Worm (Caenorhabditis elegans): ENCODE measurements around the gene gly-6.

gly-6 gene

DNA sequence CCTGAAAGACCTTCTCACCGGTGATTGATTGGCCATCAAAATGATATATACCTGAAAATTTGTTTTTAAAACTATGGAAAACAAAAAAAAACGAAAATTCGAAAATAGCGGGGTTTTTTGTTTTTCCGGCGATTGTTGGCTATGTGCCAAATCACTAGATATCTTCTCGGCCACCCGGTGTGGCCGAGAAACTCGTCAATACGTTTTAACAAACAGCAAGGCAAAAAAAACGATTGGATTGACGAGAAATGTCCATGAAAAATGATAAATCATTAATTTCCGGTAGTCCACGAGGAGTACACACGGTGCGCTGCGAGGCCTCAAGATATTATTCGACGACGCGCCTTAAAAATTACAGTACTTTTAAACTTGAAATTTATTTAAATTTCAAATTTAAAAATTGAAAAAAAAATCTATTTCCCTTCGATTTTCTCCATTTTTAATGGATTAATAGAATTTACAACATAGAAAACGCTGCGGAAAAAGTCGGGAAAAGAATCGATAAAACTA, 30.0 kb downstream of the gly-6 start, which contains the start of gene R10E4.11:
TSS of gene R10E4.11 (minus strand) at position 51 of the 510 bp plus-strand sequence.
- TF ChIP-seq sptf-1 (tag; optimal IDR thresholded peaks at IDR 0.05), result no peak
- no peak for TF ChIP-seq nhr-28 (tag; optimal IDR thresholded peaks at IDR 0.05)
- TF ChIP-seq ceh-39 (tag; optimal IDR thresholded peaks at IDR 0.05), result peak; percentile 13
- no peak for TF ChIP-seq nhr-76 (tag; optimal IDR thresholded peaks at IDR 0.05)

ce11 chrIII:4294153-4294862, 36.7 kb downstream of the gly-6 start, which contains the start of the genes nth-1 and R10E4.7:
Gene nth-1 (minus strand): TSS chrIII:4294253.
Gene R10E4.7 (plus strand): TSS chrIII:4294812.
- TF ChIP-seq drap-1 (GFP tag; optimal IDR thresholded peaks at IDR 0.05) (no peak), unc-39 (tag; optimal IDR thresholded peaks at IDR 0.05) (no peak), lin-32 (GFP tag; optimal IDR thresholded peaks at IDR 0.05) (no peak), bed-3 (GFP tag; optimal IDR thresholded peaks at IDR 0.05) (no peak), tbx-8 (GFP tag; optimal IDR thresholded peaks at IDR 0.05) (no peak), lsy-2 (tag; optimal IDR thresholded peaks at IDR 0.05) (no peak), elt-1 (tag; optimal IDR thresholded peaks at IDR 0.05; ENCODE audit: borderline replicate concordance, insufficient read depth) (no peak), cnd-1 (tag; optimal IDR thresholded peaks at IDR 0.05) (no peak), snpc-4 (tag; optimal IDR thresholded peaks at IDR 0.05) (no peak), blmp-1 (tag; optimal IDR thresholded peaks at IDR 0.05) (no peak), ztf-11 (tag; optimal IDR thresholded peaks at IDR 0.05) (no peak), unc-62 (GFP tag; optimal IDR thresholded peaks at IDR 0.05) (no peak), nhr-76 (tag; optimal IDR thresholded peaks at IDR 0.05) (no peak), sptf-1 (tag; optimal IDR thresholded peaks at IDR 0.05) (no peak), zip-8 (tag; optimal IDR thresholded peaks at IDR 0.05) (no peak)

- TF ChIP-seq zip-8 (tag; optimal IDR thresholded peaks at IDR 0.05) (peak; percentile 88), tbx-8 (GFP tag; optimal IDR thresholded peaks at IDR 0.05) (no peak), nhr-12 (tag; optimal IDR thresholded peaks at IDR 0.05) (no peak), elt-3 (tag; optimal IDR thresholded peaks at IDR 0.05) (no peak), sem-2 (GFP tag; optimal IDR thresholded peaks at IDR 0.05) (no peak)
Measured at ce11 chrIII:4293108-4293507, 37.9 kb downstream of the gly-6 start, which contains the start of gene R10E4.6. Gene R10E4.6 (plus strand): TSS chrIII:4293408.

DNA sequence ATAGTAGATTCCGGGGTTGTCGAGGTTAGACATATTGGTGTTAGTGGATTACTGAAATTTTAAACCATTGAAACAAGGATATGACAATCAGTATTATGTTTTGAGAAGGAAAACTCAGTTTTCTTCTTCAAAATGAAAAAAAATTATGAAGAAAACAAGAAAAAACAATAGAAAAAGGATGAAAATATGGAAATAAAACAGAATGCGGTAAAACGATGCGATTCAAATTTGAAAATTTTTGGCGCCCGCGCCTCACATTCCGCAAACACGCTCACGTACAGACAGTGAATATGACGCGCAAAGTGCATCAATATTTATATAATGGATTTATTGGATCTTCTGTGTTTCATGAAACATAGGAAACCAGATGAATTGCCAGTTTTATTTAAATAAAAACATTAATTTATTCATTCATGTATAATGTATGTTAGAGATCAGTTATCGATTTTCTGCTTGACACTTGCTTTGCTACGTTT, 39.8 kb downstream of the gly-6 start, which contains the start of gene mcm-5:
TSS of gene mcm-5 (minus strand) at position 51 of the 476 bp plus-strand sequence.
- TF ChIP-seq mep-1 (tag; optimal IDR thresholded peaks at IDR 0.05) (peak; percentile 67), drap-1 (GFP tag; optimal IDR thresholded peaks at IDR 0.05) (no peak), ceh-39 (tag; optimal IDR thresholded peaks at IDR 0.05) (peak; percentile 22), ces-1 (GFP tag; optimal IDR thresholded peaks at IDR 0.05) (peak; percentile 56), ceh-43 (GFP tag; optimal IDR thresholded peaks at IDR 0.05) (no peak), lsy-2 (tag; optimal IDR thresholded peaks at IDR 0.05) (peak; percentile 30)

DNA sequence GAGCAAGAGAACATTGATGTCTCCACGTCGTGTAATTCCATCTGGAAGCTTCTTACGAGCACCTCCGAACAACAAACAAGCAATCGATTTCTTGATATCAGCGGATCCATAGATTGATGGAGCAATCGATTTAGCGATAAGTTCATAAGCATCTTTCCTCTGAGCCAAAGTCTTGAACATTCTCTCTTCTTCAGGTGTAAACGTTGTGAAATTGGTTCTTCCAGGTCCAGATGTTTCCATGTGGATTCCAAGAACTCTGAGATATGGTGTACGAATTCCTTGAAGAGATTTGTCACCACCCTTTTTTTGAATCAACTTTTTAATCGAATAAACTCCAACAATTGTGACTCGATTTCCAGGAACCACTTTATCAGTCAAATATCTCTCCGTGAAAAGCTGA, 41.1 kb downstream of the gly-6 start:
- TF ChIP-seq drap-1 (GFP tag; optimal IDR thresholded peaks at IDR 0.05), result no peak
- TF ChIP-seq elt-1 (tag; optimal IDR thresholded peaks at IDR 0.05; ENCODE audit: borderline replicate concordance, insufficient read depth), result no peak
- TF ChIP-seq nhr-76 (tag; optimal IDR thresholded peaks at IDR 0.05), result no peak
- TF ChIP-seq nhr-2 (tag; optimal IDR thresholded peaks at IDR 0.05), result no peak
- no peak for TF ChIP-seq lin-13 (tag; optimal IDR thresholded peaks at IDR 0.05)

DNA sequence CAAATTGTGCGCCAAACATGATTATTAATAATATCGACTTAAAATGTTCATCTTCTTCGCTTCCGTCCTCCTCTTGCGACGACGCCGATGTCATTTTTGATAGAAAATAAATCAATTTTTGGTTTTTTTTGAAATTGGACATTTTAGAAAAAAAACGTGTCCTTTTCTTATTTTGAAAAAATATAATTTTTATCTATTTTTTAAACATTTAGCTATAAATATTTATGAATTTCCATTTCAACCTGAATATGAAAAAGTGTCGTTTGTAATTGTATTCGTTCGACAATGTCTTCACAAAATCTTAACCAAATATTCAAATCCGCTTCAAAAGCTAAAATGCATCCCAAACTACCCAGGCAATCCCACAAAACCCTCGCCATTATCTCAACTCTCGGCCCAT, 43.6 kb downstream of the gly-6 start, which contains the start of gene R10E4.3:
TSS of gene R10E4.3 (minus strand) at position 101 of the 400 bp plus-strand sequence.
- TF ChIP-seq cnd-1 (tag; optimal IDR thresholded peaks at IDR 0.05), result no peak
- no peak for TF ChIP-seq ceh-83 (GFP tag; optimal IDR thresholded peaks at IDR 0.05)
- TF ChIP-seq mab-5 (tag; optimal IDR thresholded peaks at IDR 0.05), result no peak
- TF ChIP-seq zip-8 (tag; optimal IDR thresholded peaks at IDR 0.05), result no peak
- TF ChIP-seq unc-120 (tag; optimal IDR thresholded peaks at IDR 0.05; ENCODE audit: poor library complexity, severe bottlenecking), result no peak
- TF ChIP-seq snpc-4 (tag; optimal IDR thresholded peaks at IDR 0.05), result no peak
- no peak for TF ChIP-seq elt-1 (tag; optimal IDR thresholded peaks at IDR 0.05; ENCODE audit: borderline replicate concordance, insufficient read depth)
- TF ChIP-seq mep-1 (tag; optimal IDR thresholded peaks at IDR 0.05), result no peak
- no peak for TF ChIP-seq lin-32 (GFP tag; optimal IDR thresholded peaks at IDR 0.05)
- TF ChIP-seq tbx-8 (GFP tag; optimal IDR thresholded peaks at IDR 0.05), result no peak
- TF ChIP-seq unc-62 (GFP tag; optimal IDR thresholded peaks at IDR 0.05), result no peak
- no peak for TF ChIP-seq mls-2 (tag; optimal IDR thresholded peaks at IDR 0.05)
- no peak for TF ChIP-seq flh-1 (GFP tag; optimal IDR thresholded peaks at IDR 0.05)
- TF ChIP-seq nhr-76 (tag; optimal IDR thresholded peaks at IDR 0.05), result no peak
- no peak for TF ChIP-seq sptf-1 (tag; optimal IDR thresholded peaks at IDR 0.05)
- no peak for TF ChIP-seq ces-1 (GFP tag; optimal IDR thresholded peaks at IDR 0.05)
- TF ChIP-seq nhr-28 (tag; optimal IDR thresholded peaks at IDR 0.05), result no peak
- no peak for TF ChIP-seq nhr-2 (tag; optimal IDR thresholded peaks at IDR 0.05)
- TF ChIP-seq ceh-43 (GFP tag; optimal IDR thresholded peaks at IDR 0.05), result no peak
- TF ChIP-seq ztf-11 (tag; optimal IDR thresholded peaks at IDR 0.05), result no peak
